Fruit fly (Drosophila melanogaster) whole organism, wandering third instar larva: ENCODE measurements around the gene CG14691.

Experiments used
- Abd-B ChIP-seq: fragments of >200 bp; optimal IDR thresholded peaks from 2 replicates; lab custom pipeline; 2017; ENCODE audit warnings: missing biosample characterization, missing genetic modification characterization
- CG9705 ChIP-seq: fragments of 200-800 bp; sonication (Bioruptor generic); optimal IDR thresholded peaks from 2 replicates; lab custom pipeline; 2018; ENCODE audit warnings: missing biosample characterization, mild to moderate bottlenecking, missing genetic modification characterization
- CrebA ChIP-seq: fragments of 200-800 bp; sonication (Bioruptor generic); optimal IDR thresholded peaks from 2 replicates; lab custom pipeline; 2016; ENCODE audit warnings: missing biosample characterization, mild to moderate bottlenecking, missing genetic modification characterization, borderline replicate concordance
- Dfd ChIP-seq: fragments of >200 bp; optimal IDR thresholded peaks from 2 replicates; lab custom pipeline; 2017; ENCODE audit warnings: missing biosample characterization, missing genetic modification characterization
- Dif ChIP-seq: fragments of 200-275, 200-300 bp; sonication (Bioruptor generic); optimal IDR thresholded peaks from 2 replicates; lab custom pipeline; 2018; ENCODE audit warnings: missing biosample characterization, missing genetic modification characterization; ENCODE audit not compliant: partially characterized antibody
- GATAd ChIP-seq: sonication (Bioruptor generic); optimal IDR thresholded peaks from 2 replicates; lab custom pipeline; 2016; ENCODE audit warnings: missing biosample characterization, missing genetic modification characterization
- HLH106 ChIP-seq: fragments of 200-800 bp; optimal IDR thresholded peaks from 3 replicates; lab custom pipeline; 2019; ENCODE audit warnings: missing biosample characterization, mild to moderate bottlenecking, missing genetic modification characterization, moderate library complexity
- Hnf4 ChIP-seq: fragments of 200-800 bp; sonication (Bioruptor generic); optimal IDR thresholded peaks from 2 replicates; lab custom pipeline; 2016; ENCODE audit warnings: missing biosample characterization, mild to moderate bottlenecking, missing genetic modification characterization
- Hr83 ChIP-seq: fragments of 200-300 bp; sonication (Bioruptor generic); optimal IDR thresholded peaks from 2 replicates; lab custom pipeline; 2016; ENCODE audit warnings: missing biosample characterization, mild to moderate bottlenecking, missing genetic modification characterization, moderate library complexity; ENCODE audit not compliant: poor library complexity, severe bottlenecking
- Jra ChIP-seq: sonication (Bioruptor generic); optimal IDR thresholded peaks from 2 replicates; lab custom pipeline; 2016; ENCODE audit warnings: missing biosample characterization, missing genetic modification characterization
- Mio ChIP-seq: sonication (Bioruptor generic); optimal IDR thresholded peaks from 2 replicates; lab custom pipeline; 2016; ENCODE audit warnings: missing biosample characterization, missing genetic modification characterization
- Myc ChIP-seq: fragments of >200 bp; optimal IDR thresholded peaks from 2 replicates; lab custom pipeline; 2017
- N ChIP-seq: fragments of >200 bp; optimal IDR thresholded peaks from 2 replicates; lab custom pipeline; 2018; ENCODE audit warnings: missing biosample characterization, missing external identifiers, missing genetic modification characterization
- OdsH ChIP-seq: fragments of 200-800 bp; sonication (Bioruptor generic); optimal IDR thresholded peaks from 2 replicates; lab custom pipeline; 2016; ENCODE audit warnings: missing biosample characterization, mild to moderate bottlenecking, missing genetic modification characterization
- Rel ChIP-seq, 2 experiments: fragments of 200-800 bp; sonication (Bioruptor generic) in 1 of 2; optimal IDR thresholded peaks; 2 replicates in 1 of 2; 3 replicates in 1 of 2; lab custom pipeline; 2016 to 2019; ENCODE audit warnings: mild to moderate bottlenecking in 2 of 2, missing biosample characterization in 2 of 2, missing genetic modification characterization in 2 of 2, moderate library complexity in 1 of 2
- Sp1 ChIP-seq: fragments of 200-800 bp; sonication (Bioruptor generic); optimal IDR thresholded peaks from 3 replicates; lab custom pipeline; 2019; ENCODE audit warnings: missing biosample characterization, mild to moderate bottlenecking, missing genetic modification characterization, moderate library complexity
- Vsx2 ChIP-seq: fragments of 200-300, 225-300 bp; sonication (Bioruptor generic); optimal IDR thresholded peaks from 2 replicates; lab custom pipeline; 2018; ENCODE audit warnings: missing biosample characterization, missing genetic modification characterization; ENCODE audit not compliant: partially characterized antibody
- br ChIP-seq: fragments of 200-800 bp; sonication (Bioruptor generic); optimal IDR thresholded peaks from 2 replicates; lab custom pipeline; 2016; ENCODE audit warnings: missing biosample characterization, missing genetic modification characterization
- brk ChIP-seq: fragments of 200-800 bp; sonication (Bioruptor generic); optimal IDR thresholded peaks from 2 replicates; lab custom pipeline; 2016; ENCODE audit warnings: missing biosample characterization, mild to moderate bottlenecking, missing genetic modification characterization
- dl ChIP-seq, 2 experiments: fragments of 175-275, 200-275 bp in 1 of 2; fragments of 200-275 bp in 1 of 2; sonication (Bioruptor generic); optimal IDR thresholded peaks; lab custom pipeline; 2018; ENCODE audit warnings: mild to moderate bottlenecking in 2 of 2, missing biosample characterization in 2 of 2, missing genetic modification characterization in 2 of 2, moderate library complexity in 2 of 2; ENCODE audit not compliant: partially characterized antibody in 2 of 2, insufficient read depth in 1 of 2
- dmrt93B ChIP-seq: fragments of 200-800 bp; sonication (Bioruptor generic); optimal IDR thresholded peaks from 2 replicates; lab custom pipeline; 2018; ENCODE audit warnings: missing biosample characterization, mild to moderate bottlenecking, missing genetic modification characterization
- dsf ChIP-seq: sonication (Bioruptor generic); optimal IDR thresholded peaks from 2 replicates; lab custom pipeline; 2016; ENCODE audit warnings: missing biosample characterization, missing genetic modification characterization, borderline replicate concordance
- ey ChIP-seq: fragments of 200-800 bp; sonication (Bioruptor generic); optimal IDR thresholded peaks from 2 replicates; lab custom pipeline; 2016; ENCODE audit warnings: missing biosample characterization, missing genetic modification characterization
- foxo ChIP-seq, 2 experiments: fragments of 200-800 bp; sonication (Bioruptor generic); optimal IDR thresholded peaks; 2 replicates in 1 of 2; 3 replicates in 1 of 2; lab custom pipeline; 2016 to 2017; ENCODE audit warnings: missing biosample characterization in 2 of 2, missing genetic modification characterization in 2 of 2
- fru ChIP-seq: fragments of 200-800 bp; sonication (Bioruptor generic); optimal IDR thresholded peaks from 3 replicates; lab custom pipeline; 2016; ENCODE audit warnings: missing biosample characterization, mild to moderate bottlenecking, missing genetic modification characterization
- h ChIP-seq: fragments of 200-800 bp; sonication (Bioruptor generic); optimal IDR thresholded peaks from 3 replicates; lab custom pipeline; 2016; ENCODE audit warnings: missing biosample characterization, mild to moderate bottlenecking, missing genetic modification characterization
- jim ChIP-seq: fragments of 175-275, 200-325 bp; sonication (Bioruptor generic); optimal IDR thresholded peaks from 2 replicates; lab custom pipeline; 2016; ENCODE audit warnings: missing biosample characterization, mild to moderate bottlenecking, missing genetic modification characterization
- lola ChIP-seq: fragments of >200 bp; optimal IDR thresholded peaks from 2 replicates; lab custom pipeline; 2017; ENCODE audit warnings: missing biosample characterization, missing genetic modification characterization
- pan ChIP-seq: fragments of >200 bp; optimal IDR thresholded peaks from 2 replicates; lab custom pipeline; 2017
- psq ChIP-seq: fragments of 200-800 bp; sonication (Bioruptor generic); optimal IDR thresholded peaks from 3 replicates; lab custom pipeline; 2017; ENCODE audit warnings: missing biosample characterization, mild to moderate bottlenecking, missing genetic modification characterization, moderate library complexity
- rgr ChIP-seq: fragments of 200-800 bp; sonication (Bioruptor generic); optimal IDR thresholded peaks from 3 replicates; lab custom pipeline; 2016; ENCODE audit warnings: missing biosample characterization, mild to moderate bottlenecking, missing genetic modification characterization
- sage ChIP-seq: fragments of 200-800 bp; sonication (Bioruptor generic); optimal IDR thresholded peaks from 2 replicates; lab custom pipeline; 2016; ENCODE audit warnings: missing biosample characterization, mild to moderate bottlenecking, missing genetic modification characterization
- sv ChIP-seq: fragments of 200-800 bp; sonication (Bioruptor generic); optimal IDR thresholded peaks from 3 replicates; lab custom pipeline; 2016; ENCODE audit warnings: missing biosample characterization, missing genetic modification characterization
- tai ChIP-seq: sonication (Bioruptor generic); optimal IDR thresholded peaks from 2 replicates; lab custom pipeline; 2016; ENCODE audit warnings: missing biosample characterization, missing genetic modification characterization
- usp ChIP-seq: fragments of >200 bp; optimal IDR thresholded peaks from 2 replicates; lab custom pipeline; 2017; ENCODE audit warnings: missing biosample characterization, missing genetic modification characterization

The CG14691 gene

DNA sequence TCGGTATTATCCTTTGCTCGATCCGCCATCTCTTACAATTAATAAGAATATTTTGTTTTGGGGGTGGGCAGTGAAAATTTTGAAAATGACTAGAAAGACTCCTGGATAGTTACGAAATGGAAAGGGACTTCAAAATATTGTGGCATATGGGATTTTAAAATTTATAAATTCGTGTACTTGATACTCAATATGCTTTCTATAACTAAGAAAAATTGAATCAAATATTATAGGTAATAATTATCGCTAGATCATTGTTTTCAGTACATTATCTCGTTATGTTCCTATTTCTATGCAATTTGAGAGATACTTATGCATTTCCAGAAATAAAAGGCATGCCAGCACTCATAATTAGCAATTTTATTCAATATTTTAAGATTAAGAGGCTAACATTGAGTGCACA, at the start of gene CG14691:
Gene CG14691, minus strand, starts transcription at position 101 of the 400 bp plus-strand sequence.
- TF ChIP-seq brk (GFP tag; lab: Kevin White, UChicago) (no peak), N (no peak), usp (GFP tag; lab: Kevin White, UChicago) (no peak), Sp1 (GFP tag; lab: Kevin White, UChicago) (no peak), ey (no peak), Myc (lab: Kevin White, UChicago) (no peak), lola (GFP tag; lab: Kevin White, UChicago) (no peak), Vsx2 (GFP tag; lab: Kevin White, UChicago) (no peak), pan (lab: Kevin White, UChicago) (no peak), Hr83 (no peak), jim (GFP tag; lab: Kevin White, UChicago) (no peak), fru (GFP tag; lab: Kevin White, UChicago) (no peak), Dfd (GFP tag; lab: Kevin White, UChicago) (no peak), dmrt93B (GFP tag; lab: Kevin White, UChicago) (no peak), dl (GFP tag; optimal IDR thresholded peaks at IDR 0.05; lab: Kevin White, UChicago; ENCODE audit: insufficient read depth in 1 of 2, partially characterized antibody in 2 of 2) (no peak), foxo (GFP tag; optimal IDR thresholded peaks at IDR 0.05; lab: Kevin White, UChicago) (no peak), br (no peak), GATAd (GFP tag; lab: Kevin White, UChicago) (no peak), Hnf4 (no peak)

DNA sequence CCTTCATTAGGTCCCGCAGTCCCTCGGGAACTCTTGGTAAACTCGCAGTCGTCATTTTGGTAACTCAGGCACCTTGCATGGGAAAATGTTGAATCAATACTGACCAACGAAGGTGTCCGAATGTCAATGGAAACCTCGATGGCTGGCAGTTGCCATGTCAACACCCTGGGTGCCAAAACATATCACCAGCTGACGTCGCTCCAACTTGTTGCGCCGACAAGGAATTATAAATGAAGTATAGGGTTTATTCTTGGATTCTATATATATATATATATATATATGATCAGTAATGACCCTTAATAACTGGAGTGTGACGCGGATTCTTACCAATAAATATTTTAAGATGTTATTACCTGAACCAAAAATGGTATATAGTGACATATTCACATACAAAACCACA, 48.4 kb upstream of the CG14691 start, which contains the start of gene CG14692:
Gene CG14692, minus strand, starts transcription at position 101 of the 400 bp plus-strand sequence.
- TF ChIP-seq Rel (GFP tag; optimal IDR thresholded peaks at IDR 0.05; lab: Kevin White, UChicago) (no peak), Rel (tag; optimal IDR thresholded peaks at IDR 0.05; lab: Kevin White, UChicago) (no peak), Sp1 (GFP tag; lab: Kevin White, UChicago) (no peak), rgr (GFP tag; lab: Kevin White, UChicago) (no peak), Mio (GFP tag; lab: Kevin White, UChicago) (no peak), sv (GFP tag; lab: Kevin White, UChicago) (no peak), dl (GFP tag; optimal IDR thresholded peaks at IDR 0.05; lab: Kevin White, UChicago; ENCODE audit: insufficient read depth in 1 of 2, partially characterized antibody in 2 of 2) (no peak), brk (GFP tag; lab: Kevin White, UChicago) (no peak), GATAd (GFP tag; lab: Kevin White, UChicago) (no peak)

DNA sequence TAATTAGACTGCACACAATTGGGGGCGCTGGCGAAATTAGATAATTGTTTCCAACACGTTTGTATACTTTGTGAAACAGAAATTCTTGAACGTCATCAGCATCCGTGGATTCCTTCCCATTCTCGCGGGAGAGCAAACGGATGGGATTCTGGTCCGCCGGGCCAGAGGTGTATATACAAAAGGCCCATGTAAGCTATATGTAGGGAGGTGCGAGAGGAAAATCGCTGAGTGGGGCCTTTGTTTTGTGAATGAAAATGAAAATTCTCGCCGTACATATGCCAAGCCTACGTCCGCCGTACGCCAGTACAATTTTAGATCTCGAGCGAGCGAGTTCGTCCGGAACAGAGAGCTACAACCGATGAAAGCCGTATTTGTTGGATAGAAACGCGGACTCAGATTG, 37.2 kb upstream of the CG14691 start, which contains the start of gene CG14687:
Gene CG14687, plus strand, starts transcription at position 301 of the 400 bp plus-strand sequence.
- TF ChIP-seq Vsx2 (GFP tag; lab: Kevin White, UChicago) (no peak), dl (GFP tag; optimal IDR thresholded peaks at IDR 0.05; lab: Kevin White, UChicago; ENCODE audit: insufficient read depth in 1 of 2, partially characterized antibody in 2 of 2) (no peak), Dfd (GFP tag; lab: Kevin White, UChicago) (no peak), sage (no peak), Rel (GFP tag; optimal IDR thresholded peaks at IDR 0.05; lab: Kevin White, UChicago) (no peak), Rel (tag; optimal IDR thresholded peaks at IDR 0.05; lab: Kevin White, UChicago) (no peak), Myc (lab: Kevin White, UChicago) (no peak), dsf (GFP tag; lab: Kevin White, UChicago) (no peak), tai (GFP tag; lab: Kevin White, UChicago) (no peak), ey (no peak), h (GFP tag; lab: Kevin White, UChicago) (no peak), dmrt93B (GFP tag; lab: Kevin White, UChicago) (no peak), Jra (GFP tag; lab: Kevin White, UChicago) (no peak), psq (GFP tag; lab: Kevin White, UChicago) (no peak), rgr (GFP tag; lab: Kevin White, UChicago) (no peak), GATAd (GFP tag; lab: Kevin White, UChicago) (no peak)
- TF ChIP-seq, all 38 proteins: peak for 0

DNA sequence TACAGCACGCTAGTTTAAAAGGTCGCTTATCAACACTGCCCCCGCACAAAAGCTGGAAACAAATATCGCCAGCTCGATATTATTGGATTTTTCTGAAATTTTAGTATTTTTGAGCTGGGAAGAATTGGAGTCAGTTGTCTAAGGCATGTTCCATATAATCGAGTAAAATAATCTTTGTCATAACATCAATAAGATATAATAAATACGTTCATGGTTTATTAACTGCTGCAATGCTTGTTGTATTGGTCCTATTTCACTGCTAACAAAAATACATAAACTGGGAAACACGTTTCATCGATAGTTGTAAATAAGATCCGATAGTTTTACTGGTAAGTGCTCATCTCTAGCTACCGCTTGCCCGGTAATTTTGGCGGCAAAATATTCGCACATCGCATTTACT, 32.8 kb upstream of the CG14691 start, which contains the start of the genes Art1 and Mcm5:
Gene Art1, minus strand, starts transcription at position 41 of the 400 bp plus-strand sequence.
Gene Mcm5, plus strand, starts transcription at position 339 of the 400 bp plus-strand sequence.
- TF ChIP-seq OdsH (GFP tag; lab: Kevin White, UChicago) (peak; percentile 35), N (no peak), Vsx2 (GFP tag; lab: Kevin White, UChicago) (no peak), h (GFP tag; lab: Kevin White, UChicago) (peak; percentile 67), jim (GFP tag; lab: Kevin White, UChicago) (no peak), tai (GFP tag; lab: Kevin White, UChicago) (no peak), foxo (GFP tag; optimal IDR thresholded peaks at IDR 0.05; lab: Kevin White, UChicago) (peak in 1 of 2 experiments; percentile 50), Myc (lab: Kevin White, UChicago) (peak; percentile 62), br (peak; percentile 53), ey (peak; percentile 57), CG9705 (GFP tag; lab: Kevin White, UChicago) (peak; percentile 38), GATAd (GFP tag; lab: Kevin White, UChicago) (peak; percentile 69), Dfd (GFP tag; lab: Kevin White, UChicago) (no peak), psq (GFP tag; lab: Kevin White, UChicago) (peak; percentile 41), pan (lab: Kevin White, UChicago) (no peak), Rel (GFP tag; optimal IDR thresholded peaks at IDR 0.05; lab: Kevin White, UChicago) (no peak), Rel (tag; optimal IDR thresholded peaks at IDR 0.05; lab: Kevin White, UChicago) (peak; percentile 35), Abd-B (GFP tag; lab: Kevin White, UChicago) (no peak), HLH106 (tag; lab: Kevin White, UChicago) (peak; percentile 52), dsf (GFP tag; lab: Kevin White, UChicago) (peak; percentile 24), Mio (GFP tag; lab: Kevin White, UChicago) (no peak), sv (GFP tag; lab: Kevin White, UChicago) (peak; percentile 49), rgr (GFP tag; lab: Kevin White, UChicago) (peak; percentile 65), dmrt93B (GFP tag; lab: Kevin White, UChicago) (peak; percentile 50), Hnf4 (peak; percentile 68), brk (GFP tag; lab: Kevin White, UChicago) (no peak), Dif (GFP tag; lab: Kevin White, UChicago) (no peak), usp (GFP tag; lab: Kevin White, UChicago) (no peak), CrebA (no peak), dl (GFP tag; optimal IDR thresholded peaks at IDR 0.05; lab: Kevin White, UChicago; ENCODE audit: insufficient read depth in 1 of 2, partially characterized antibody in 2 of 2) (no peak), fru (GFP tag; lab: Kevin White, UChicago) (peak; percentile 64), Sp1 (GFP tag; lab: Kevin White, UChicago) (no peak)
